Fruit fly (Drosophila melanogaster): ENCODE data around the gene Idua.

Idua gene

dm6 chr2L:11065106-11065878 is 47.6 kb downstream of the Idua start:
- no peak for TF ChIP-seq CG8478 (optimal IDR thresholded peaks at IDR 0.05)
- no peak for TF ChIP-seq CTCF (optimal IDR thresholded peaks at IDR 0.05)

dm6 chr2L:11061155-11061554 is 51.7 kb downstream of the Idua start:
- TF ChIP-seq CTCF (optimal IDR thresholded peaks at IDR 0.05) (no peak), CG8478 (optimal IDR thresholded peaks at IDR 0.05) (no peak)

Measured in S2 (cell line).